Fruit fly (Drosophila melanogaster) whole organism, prepupa: ENCODE measurements around the gene Wdr33.

ENCODE experiments used
- CG11902 ChIP-seq: fragments of 200-800 bp; sonication (Bioruptor generic); optimal IDR thresholded peaks from 3 replicates; lab custom pipeline; 2016; ENCODE audit warnings: missing biosample characterization, missing genetic modification characterization
- CG31627 ChIP-seq: fragments of 200-800 bp; sonication (Bioruptor generic); optimal IDR thresholded peaks from 3 replicates; lab custom pipeline; 2016; ENCODE audit warnings: missing biosample characterization, missing genetic modification characterization
- CG3919 ChIP-seq: fragments of 200-800 bp; sonication (Bioruptor generic); optimal IDR thresholded peaks from 3 replicates; lab custom pipeline; 2016; ENCODE audit warnings: missing biosample characterization, missing genetic modification characterization
- CG4318 ChIP-seq: fragments of 200-800 bp; sonication (Bioruptor generic); optimal IDR thresholded peaks from 3 replicates; lab custom pipeline; 2017; ENCODE audit warnings: missing biosample characterization, mild to moderate bottlenecking, missing genetic modification characterization
- CG6163 ChIP-seq: fragments of 200-800 bp; sonication (Bioruptor generic); IDR thresholded peaks from 3 replicates; pipeline ENCODE4 v1.3.6; 2022; ENCODE audit warnings: missing biosample characterization, missing genetic modification characterization
- CG8319 ChIP-seq: fragments of 200-800 bp; sonication (Bioruptor generic); optimal IDR thresholded peaks from 3 replicates; lab custom pipeline; 2016; ENCODE audit warnings: missing biosample characterization, missing genetic modification characterization
- Gug ChIP-seq: fragments of 200-800 bp; sonication (Bioruptor generic); IDR thresholded peaks from 2 replicates; pipeline ENCODE4 v1.3.6; 2022; ENCODE audit warnings: missing biosample characterization, missing genetic modification characterization
- Met ChIP-seq: fragments of 200-800 bp; sonication (Bioruptor generic); optimal IDR thresholded peaks from 3 replicates; lab custom pipeline; 2016; ENCODE audit warnings: missing biosample characterization, missing genetic modification characterization
- OdsH ChIP-seq: fragments of 200-800 bp; sonication (Bioruptor generic); optimal IDR thresholded peaks from 3 replicates; lab custom pipeline; 2016; ENCODE audit warnings: missing biosample characterization, missing genetic modification characterization
- acj6 ChIP-seq: fragments of 200-800 bp; sonication (Bioruptor generic); optimal IDR thresholded peaks from 3 replicates; lab custom pipeline; 2016; ENCODE audit warnings: missing biosample characterization, missing genetic modification characterization

DNA sequence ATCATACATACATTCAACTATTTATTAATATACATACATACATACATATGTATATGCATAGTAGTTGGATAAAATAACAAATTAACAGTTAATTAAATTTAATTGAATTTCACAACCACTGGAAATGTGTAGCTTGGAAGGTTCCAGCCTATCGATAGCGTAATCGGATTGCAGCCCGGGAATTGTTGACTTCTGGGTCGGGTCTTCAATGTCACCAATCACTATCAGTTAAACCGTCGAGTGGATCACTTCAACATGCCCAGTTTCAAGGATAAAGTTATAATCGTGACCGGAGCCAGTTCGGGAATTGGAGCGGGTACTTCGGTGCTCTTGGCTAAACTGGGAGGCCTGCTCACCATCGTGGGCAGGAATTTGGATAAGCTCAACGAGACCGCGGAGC, 27.0 kb upstream of the Wdr33 start, which contains the start of gene CG12171:
- TF ChIP-seq CG8319 (GFP tag; lab: Kevin White, UChicago) (no peak), Met (GFP tag; lab: Kevin White, UChicago) (no peak), CG4318 (GFP tag; lab: Kevin White, UChicago) (no peak), CG11902 (no peak), Gug (GFP tag; lab: Robert Waterston, UW) (no peak), OdsH (GFP tag; lab: Kevin White, UChicago) (no peak), CG3919 (GFP tag; lab: Kevin White, UChicago) (no peak), CG6163 (GFP tag; lab: Robert Waterston, UW) (no peak), acj6 (GFP tag; lab: Kevin White, UChicago) (no peak), CG31627 (GFP tag; lab: Kevin White, UChicago) (no peak)
